Worm (Caenorhabditis elegans) whole organism, L4 larva: ENCODE data around the gene dac-1.
A peak's percentile ranks its signal among the peaks of the same experiment; 100 is the strongest.

Source experiments
- ceh-28 ChIP-seq: fragments of 150-350 bp; optimal IDR thresholded peaks from 2 replicates; lab custom pipeline; 2014; ENCODE audit warnings: missing biosample characterization, missing genetic modification reagents, missing genetic modification characterization
- fkh-10 ChIP-seq: fragments of 150-350 bp; optimal IDR thresholded peaks from 2 replicates; lab custom pipeline; 2014; ENCODE audit warnings: missing biosample characterization, missing genetic modification reagents, missing genetic modification characterization
- hlh-30 ChIP-seq: sonication (generic microtip); optimal IDR thresholded peaks from 2 replicates; lab custom pipeline; 2017; ENCODE audit warnings: antibody characterized with exemption, mild to moderate bottlenecking, missing genetic modification characterization, missing compliant biosample characterization; ENCODE audit not compliant: insufficient read depth
- lin-15B ChIP-seq: fragments of 150-350 bp; sonication (generic microtip); optimal IDR thresholded peaks from 3 replicates; lab custom pipeline; 2014; ENCODE audit warnings: missing biosample characterization, missing genetic modification characterization
- nhr-48 ChIP-seq: sonication (generic microtip); optimal IDR thresholded peaks from 2 replicates; lab custom pipeline; 2016; ENCODE audit warnings: mild to moderate bottlenecking, missing genetic modification characterization, missing compliant biosample characterization
- nhr-76 ChIP-seq: fragments of 150-350 bp; optimal IDR thresholded peaks from 2 replicates; lab custom pipeline; 2014; ENCODE audit warnings: missing biosample characterization, missing genetic modification characterization
- snpc-4 ChIP-seq: fragments of 150-350 bp; optimal IDR thresholded peaks from 2 replicates; lab custom pipeline; 2014; ENCODE audit warnings: missing biosample characterization, missing genetic modification characterization
- unc-62 ChIP-seq, 3 experiments: fragments of 150-350 bp in 1 of 3; sonication (generic microtip); optimal IDR thresholded peaks in 2 of 3; peaks in 1 of 3; 1 replicate in 1 of 3; 2 replicates in 2 of 3; lab custom pipeline; 2014 to 2017; ENCODE audit warnings: missing biosample characterization in 3 of 3, missing genetic modification characterization in 3 of 3, missing genetic modification reagents in 3 of 3, missing genotype in 1 of 3

DNA sequence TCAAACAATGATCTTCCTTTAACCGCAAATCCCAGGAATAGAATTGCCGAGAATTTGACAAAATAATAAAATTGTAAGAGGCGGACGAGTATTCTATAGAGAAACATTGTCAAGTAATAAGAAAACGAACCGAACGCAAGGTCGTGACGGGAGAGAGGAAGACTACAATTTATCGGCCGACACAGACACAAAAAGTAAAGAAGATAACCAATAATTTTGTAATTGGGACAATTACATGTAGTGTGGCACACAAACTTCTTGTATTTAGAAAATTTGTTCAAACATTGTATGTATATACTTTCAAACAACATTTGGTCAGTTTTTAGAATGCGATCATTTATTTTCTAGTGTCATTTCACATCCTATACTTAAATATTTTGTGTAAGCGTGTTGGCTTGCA lies 16.0 kb downstream of the dac-1 start, which contains the start of gene ceeh-1:
- TF ChIP-seq fkh-10 (GFP tag; lab: Kevin White, UChicago) (no peak), nhr-48 (no peak), lin-15B (tag; lab: Kevin White, UChicago) (no peak), ceh-28 (tag; lab: Kevin White, UChicago) (no peak), nhr-76 (tag; lab: Kevin White, UChicago) (no peak), unc-62 (GFP tag; optimal IDR thresholded peaks at IDR 0.05 in 1 of 2; lab: Kevin White, UChicago) (peak in 1 of 2 experiments; percentile 15), unc-62 (tag; optimal IDR thresholded peaks at IDR 0.05; lab: Kevin White, UChicago) (no peak), snpc-4 (tag; lab: Kevin White, UChicago) (no peak), hlh-30 (tag; lab: Kevin White, UChicago) (no peak)
